Fruit fly (Drosophila melanogaster) whole organism, embryonic: ENCODE results near the gene hry.

Experiments used
- CG11696 ChIP-seq: fragments of 200-800 bp; sonication (Bioruptor generic); IDR thresholded peaks from 2 replicates; pipeline ENCODE4 v1.3.6; 2022; ENCODE audit warnings: missing biosample characterization, missing genetic modification characterization
- Spps ChIP-seq: fragments of 200-800 bp; sonication (Bioruptor generic); optimal IDR thresholded peaks from 2 replicates; lab custom pipeline; 2018; ENCODE audit warnings: missing biosample characterization, mild to moderate bottlenecking, missing genetic modification characterization
- Sry-β ChIP-seq: fragments of 200-800 bp; sonication (Bioruptor generic); optimal IDR thresholded peaks from 2 replicates; lab custom pipeline; 2018; ENCODE audit warnings: missing biosample characterization, mild to moderate bottlenecking, missing genetic modification characterization, moderate library complexity
- vnd ChIP-seq: fragments of 200-800 bp; sonication (Bioruptor generic); IDR thresholded peaks from 3 replicates; pipeline ENCODE4 v1.3.6; 2022; ENCODE audit warnings: missing biosample characterization, missing genetic modification characterization; ENCODE audit not compliant: partially characterized antibody
- z ChIP-seq: fragments of 200-800 bp; sonication (Bioruptor generic); IDR thresholded peaks from 3 replicates; pipeline ENCODE4 v1.3.6; 2022; ENCODE audit warnings: missing biosample characterization, missing genetic modification characterization

dm6 chr3L:8652572-8652977 is 23.0 kb upstream of the hry start:
- TF ChIP-seq Sry-β (GFP tag; lab: Kevin White, UChicago) (no peak), Spps (tag; lab: Kevin White, UChicago) (no peak), z (no peak), CG11696 (GFP tag; lab: Robert Waterston, UW) (no peak), vnd (GFP tag; lab: Robert Waterston, UW) (no peak)
